Worm (Caenorhabditis elegans): ENCODE data around the gene dmsr-15.

ce11 chrV:6819812-6820211 is 8.9 kb downstream of the dmsr-15 start, which contains the start of gene dmsr-13:
- no peak for TF ChIP-seq him-1 (tag; optimal IDR thresholded peaks at IDR 0.05)
- TF ChIP-seq dao-5 (tag; optimal IDR thresholded peaks at IDR 0.05) = no peak
- no peak for TF ChIP-seq W03F9.2 (tag; optimal IDR thresholded peaks at IDR 0.05)
